Worm (Caenorhabditis elegans): ENCODE measurements around the gene srh-68.

ce11 chrII:12544533-12544932 is 37.4 kb downstream of the srh-68 start, which contains the start of gene F49C5.9:
- TF ChIP-seq ces-1 (GFP tag; optimal IDR thresholded peaks at IDR 0.05) (no peak), snpc-4 (tag; optimal IDR thresholded peaks at IDR 0.05) (no peak), nhr-237 (tag; optimal IDR thresholded peaks at IDR 0.05) (no peak), unc-62 (GFP tag; optimal IDR thresholded peaks at IDR 0.05) (no peak), cnd-1 (tag; optimal IDR thresholded peaks at IDR 0.05) (no peak), M03D4.4 (tag; optimal IDR thresholded peaks at IDR 0.05) (no peak), ceh-43 (GFP tag; optimal IDR thresholded peaks at IDR 0.05) (no peak), lsy-2 (tag; optimal IDR thresholded peaks at IDR 0.05) (no peak), mab-5 (tag; optimal IDR thresholded peaks at IDR 0.05) (no peak), nhr-28 (tag; optimal IDR thresholded peaks at IDR 0.05) (no peak), nhr-12 (tag; optimal IDR thresholded peaks at IDR 0.05) (no peak), mls-2 (tag; optimal IDR thresholded peaks at IDR 0.05) (no peak), mep-1 (tag; optimal IDR thresholded peaks at IDR 0.05) (no peak), elt-3 (tag; optimal IDR thresholded peaks at IDR 0.05) (no peak)

Measured in whole organism, mixed stage, embryonic.